Fruit fly (Drosophila melanogaster) whole organism, adult: ENCODE measurements around the gene Chd64.

Experiments
- CG11617 ChIP-seq: fragments of 200-800 bp; sonication (Bioruptor generic); optimal IDR thresholded peaks from 2 replicates; lab custom pipeline; 2017; ENCODE audit warnings: mild to moderate bottlenecking, missing biosample characterization, missing genetic modification reagents, missing genetic modification characterization
- CG12768 ChIP-seq: fragments of 200-800 bp; sonication (Bioruptor generic); optimal IDR thresholded peaks from 2 replicates; lab custom pipeline; 2017; ENCODE audit warnings: missing biosample characterization, missing genetic modification characterization, mild to moderate bottlenecking, moderate library complexity, missing genetic modification reagents
- CG14711 ChIP-seq: fragments of 200-800 bp; sonication (Bioruptor generic); optimal IDR thresholded peaks from 2 replicates; lab custom pipeline; 2018; ENCODE audit warnings: missing biosample characterization, mild to moderate bottlenecking, missing genetic modification characterization, moderate library complexity
- CG1620 ChIP-seq: fragments of 200-800 bp; sonication (Bioruptor generic); optimal IDR thresholded peaks from 2 replicates; lab custom pipeline; 2016; ENCODE audit warnings: missing biosample characterization, missing genetic modification characterization
- CG33017 ChIP-seq: fragments of 200-800 bp; sonication (Bioruptor generic); optimal IDR thresholded peaks from 2 replicates; lab custom pipeline; 2018; ENCODE audit warnings: missing biosample characterization, mild to moderate bottlenecking, missing genetic modification characterization, moderate library complexity
- CG5204 ChIP-seq: fragments of 200-800 bp; sonication (Bioruptor generic); optimal IDR thresholded peaks from 2 replicates; lab custom pipeline; 2016; ENCODE audit warnings: missing biosample characterization, missing genetic modification characterization
- CG7045 ChIP-seq: fragments of 200-800 bp; sonication (Bioruptor generic); optimal IDR thresholded peaks from 2 replicates; lab custom pipeline; 2017; ENCODE audit warnings: missing biosample characterization, mild to moderate bottlenecking, missing genetic modification characterization
- CG7101 ChIP-seq: fragments of 200-800 bp; sonication (Bioruptor generic); optimal IDR thresholded peaks from 2 replicates; lab custom pipeline; 2018; ENCODE audit warnings: missing biosample characterization, mild to moderate bottlenecking, missing genetic modification characterization, moderate library complexity
- Clk ChIP-seq: fragments of 200-800 bp; sonication (Bioruptor generic); optimal IDR thresholded peaks from 2 replicates; lab custom pipeline; 2017; ENCODE audit warnings: missing biosample characterization, missing genetic modification characterization
- Crg-1 ChIP-seq: fragments of 200-800 bp; sonication (Bioruptor generic); optimal IDR thresholded peaks from 2 replicates; lab custom pipeline; 2016; ENCODE audit warnings: missing biosample characterization, missing genetic modification characterization
- Hr96 ChIP-seq: fragments of 200-800 bp; sonication (Bioruptor generic); optimal IDR thresholded peaks from 2 replicates; lab custom pipeline; 2016; ENCODE audit warnings: missing biosample characterization, missing genetic modification characterization
- Mnt ChIP-seq: fragments of 200-800 bp; sonication (Bioruptor generic); optimal IDR thresholded peaks from 2 replicates; lab custom pipeline; 2016; ENCODE audit warnings: missing biosample characterization, mild to moderate bottlenecking, missing genetic modification characterization
- bab1 ChIP-seq: fragments of 200-800 bp; sonication (Bioruptor generic); optimal IDR thresholded peaks from 3 replicates; lab custom pipeline; 2019; ENCODE audit warnings: missing biosample characterization, mild to moderate bottlenecking, missing genetic modification characterization, moderate library complexity
- cic ChIP-seq: fragments of 200-800 bp; sonication (Bioruptor generic); optimal IDR thresholded peaks from 2 replicates; lab custom pipeline; 2017; ENCODE audit warnings: missing biosample characterization, mild to moderate bottlenecking, missing genetic modification characterization, moderate library complexity
- cnc ChIP-seq, 2 experiments: fragments of >200 bp; optimal IDR thresholded peaks; 2 replicates each; lab custom pipeline; 2017
- kay ChIP-seq: fragments of 200-800 bp; sonication (Bioruptor generic); peaks from one replicate; lab custom pipeline; 2016; ENCODE audit warnings: missing biosample characterization, missing genetic modification characterization, borderline replicate concordance
- ovo ChIP-seq: fragments of 200-800 bp; sonication (Bioruptor generic); optimal IDR thresholded peaks from 2 replicates; lab custom pipeline; 2016; ENCODE audit warnings: missing biosample characterization, missing genetic modification characterization
- pad ChIP-seq: fragments of 200-800 bp; sonication (Bioruptor generic); optimal IDR thresholded peaks from 3 replicates; lab custom pipeline; 2017; ENCODE audit warnings: missing biosample characterization, missing genetic modification characterization, mild to moderate bottlenecking, moderate library complexity, missing genetic modification reagents
- tj ChIP-seq: fragments of 200-800 bp; sonication (Bioruptor generic); optimal IDR thresholded peaks from 3 replicates; lab custom pipeline; 2017; ENCODE audit warnings: missing biosample characterization, mild to moderate bottlenecking, missing genetic modification characterization, moderate library complexity
- toe ChIP-seq: fragments of 200-800 bp; sonication (Bioruptor generic); optimal IDR thresholded peaks from 2 replicates; lab custom pipeline; 2016; ENCODE audit warnings: missing biosample characterization, missing genetic modification characterization

Chd64 gene

dm6 chr3L:4122185-4122767, at the start of gene Chd64:
Chd64 (minus strand) TSS chr3L:4122388.
- TF ChIP-seq ovo (GFP tag; lab: Kevin White, UChicago), result peak; percentile 55
- peak; percentile 90 for TF ChIP-seq cic (GFP tag; lab: Kevin White, UChicago)
- TF ChIP-seq pad, result peak; percentile 59
- TF ChIP-seq tj (GFP tag; lab: Kevin White, UChicago), result peak; percentile 56
- TF ChIP-seq CG7101, result peak; percentile 83
- TF ChIP-seq Clk (GFP tag; lab: Kevin White, UChicago), result peak; percentile 1
- TF ChIP-seq bab1 (GFP tag; lab: Kevin White, UChicago), result peak; percentile 80
- TF ChIP-seq cnc (optimal IDR thresholded peaks at IDR 0.05; lab: Kevin White, UChicago), result no peak
- TF ChIP-seq Crg-1 (GFP tag; lab: Kevin White, UChicago), result peak; percentile 75
- peak; percentile 68 for TF ChIP-seq Mnt (GFP tag; lab: Kevin White, UChicago)
- peak; percentile 72 for TF ChIP-seq Hr96 (GFP tag; lab: Kevin White, UChicago)
- peak; percentile 45 for TF ChIP-seq CG1620 (GFP tag; lab: Kevin White, UChicago)
- TF ChIP-seq CG11617, result peak; percentile 25
- TF ChIP-seq CG7045, result peak; percentile 53
- TF ChIP-seq toe (GFP tag; lab: Kevin White, UChicago), result no peak
- TF ChIP-seq CG14711 (tag; lab: Kevin White, UChicago), result peak; percentile 55
- peak; percentile 84 for TF ChIP-seq CG12768 (GFP tag; lab: Kevin White, UChicago)
- peak; percentile 96 for TF ChIP-seq kay
- peak; percentile 78 for TF ChIP-seq CG33017 (tag; lab: Kevin White, UChicago)
- TF ChIP-seq CG5204, result no peak

dm6 chr3L:4169957-4170651, 47.9 kb upstream of the Chd64 start, which contains the start of gene Ero1L:
Ero1L (plus strand) TSS chr3L:4170404.
- TF ChIP-seq Clk (GFP tag; lab: Kevin White, UChicago) (no peak), CG11617 (no peak), ovo (GFP tag; lab: Kevin White, UChicago) (no peak), CG5204 (peak; percentile 17), kay (peak; percentile 93), Crg-1 (GFP tag; lab: Kevin White, UChicago) (no peak), tj (GFP tag; lab: Kevin White, UChicago) (no peak), toe (GFP tag; lab: Kevin White, UChicago) (peak; percentile 48), pad (peak; percentile 8), Mnt (GFP tag; lab: Kevin White, UChicago) (peak; percentile 60), Hr96 (GFP tag; lab: Kevin White, UChicago) (peak; percentile 16), CG14711 (tag; lab: Kevin White, UChicago) (peak; percentile 99), CG7045 (peak; percentile 41), cic (GFP tag; lab: Kevin White, UChicago) (peak; percentile 38), CG33017 (tag; lab: Kevin White, UChicago) (peak; percentile 19), cnc (optimal IDR thresholded peaks at IDR 0.05; lab: Kevin White, UChicago) (no peak), CG7101 (peak; percentile 11), CG12768 (GFP tag; lab: Kevin White, UChicago) (no peak), CG1620 (GFP tag; lab: Kevin White, UChicago) (no peak), bab1 (GFP tag; lab: Kevin White, UChicago) (peak; percentile 52)

- TF ChIP-seq cnc (optimal IDR thresholded peaks at IDR 0.05; lab: Kevin White, UChicago) (no peak), Clk (GFP tag; lab: Kevin White, UChicago) (no peak), CG5204 (no peak), Mnt (GFP tag; lab: Kevin White, UChicago) (no peak), CG7101 (no peak), kay (no peak), CG11617 (no peak), pad (no peak), CG7045 (no peak), tj (GFP tag; lab: Kevin White, UChicago) (no peak), CG1620 (GFP tag; lab: Kevin White, UChicago) (no peak), cic (GFP tag; lab: Kevin White, UChicago) (no peak), Hr96 (GFP tag; lab: Kevin White, UChicago) (no peak), Crg-1 (GFP tag; lab: Kevin White, UChicago) (no peak), CG33017 (tag; lab: Kevin White, UChicago) (no peak), bab1 (GFP tag; lab: Kevin White, UChicago) (no peak)
These were observed 45.2 kb upstream of the Chd64 start, which contains the start of gene mas for dm6 chr3L:4167353-4167842. mas (minus strand) TSS chr3L:4167464.

- TF ChIP-seq cic (GFP tag; lab: Kevin White, UChicago), result no peak
- no peak for TF ChIP-seq CG33017 (tag; lab: Kevin White, UChicago)
- no peak for TF ChIP-seq cnc (optimal IDR thresholded peaks at IDR 0.05; lab: Kevin White, UChicago)
- no peak for TF ChIP-seq CG11617
- TF ChIP-seq Mnt (GFP tag; lab: Kevin White, UChicago), result no peak
- no peak for TF ChIP-seq toe (GFP tag; lab: Kevin White, UChicago)
- TF ChIP-seq Clk (GFP tag; lab: Kevin White, UChicago), result no peak
- TF ChIP-seq Hr96 (GFP tag; lab: Kevin White, UChicago), result no peak
- no peak for TF ChIP-seq tj (GFP tag; lab: Kevin White, UChicago)
- no peak for TF ChIP-seq CG7045
- no peak for TF ChIP-seq CG5204
- no peak for TF ChIP-seq kay
- no peak for TF ChIP-seq CG7101
- TF ChIP-seq CG1620 (GFP tag; lab: Kevin White, UChicago), result no peak
- no peak for TF ChIP-seq bab1 (GFP tag; lab: Kevin White, UChicago)
- TF ChIP-seq Crg-1 (GFP tag; lab: Kevin White, UChicago), result no peak
- TF ChIP-seq CG14711 (tag; lab: Kevin White, UChicago), result no peak
- no peak for TF ChIP-seq CG12768 (GFP tag; lab: Kevin White, UChicago)
- no peak for TF ChIP-seq ovo (GFP tag; lab: Kevin White, UChicago)
- TF ChIP-seq pad, result no peak
These were observed 38.7 kb upstream of the Chd64 start, which contains the start of gene nab for dm6 chr3L:4160926-4161325. nab (minus strand) TSS chr3L:4160932.
